Worm (Caenorhabditis elegans) whole organism, L1 larva: ENCODE results near the gene cwp-2.

Experiments used
- C04F5.9 ChIP-seq: sonication (generic microtip); optimal IDR thresholded peaks from 2 replicates; lab custom pipeline; 2016; ENCODE audit warnings: missing genetic modification characterization, missing compliant biosample characterization
- C16A3.4 ChIP-seq: fragments of 150-350 bp; optimal IDR thresholded peaks from 2 replicates; lab custom pipeline; 2014; ENCODE audit warnings: missing biosample characterization, missing genetic modification characterization
- aha-1 ChIP-seq: fragments of 150-350 bp; optimal IDR thresholded peaks from 2 replicates; lab custom pipeline; 2014; ENCODE audit warnings: missing biosample characterization, missing genetic modification characterization
- alr-1 ChIP-seq: fragments of 200-800 bp; sonication (Bioruptor generic); optimal IDR thresholded peaks from 2 replicates; lab custom pipeline; 2018; ENCODE audit warnings: borderline replicate concordance, mild to moderate bottlenecking, missing genetic modification characterization, missing compliant biosample characterization
- blmp-1 ChIP-seq: fragments of 150-350 bp; optimal IDR thresholded peaks from 2 replicates; lab custom pipeline; 2014; ENCODE audit warnings: missing biosample characterization, missing genetic modification characterization
- ceh-8 ChIP-seq: fragments of 200-800 bp; sonication (Bioruptor generic); optimal IDR thresholded peaks from 2 replicates; lab custom pipeline; 2018; ENCODE audit warnings: mild to moderate bottlenecking, missing genetic modification characterization, moderate library complexity, missing compliant biosample characterization
- ceh-82 ChIP-seq, 3 experiments: fragments of 150-350 bp in 1 of 3; sonication (generic microtip) in 2 of 3; optimal IDR thresholded peaks; 2 replicates each; lab custom pipeline; 2014 to 2017; ENCODE audit warnings: missing biosample characterization in 3 of 3, missing genetic modification characterization in 3 of 3
- ces-1 ChIP-seq: fragments of 150-350 bp; optimal IDR thresholded peaks from 2 replicates; lab custom pipeline; 2014; ENCODE audit warnings: missing biosample characterization, missing genetic modification reagents, missing genetic modification characterization
- efl-3 ChIP-seq: fragments of 200-800 bp; sonication (Bioruptor generic); optimal IDR thresholded peaks from 2 replicates; lab custom pipeline; 2018; ENCODE audit warnings: mild to moderate bottlenecking, missing genetic modification characterization, missing compliant biosample characterization
- egl-13 ChIP-seq: sonication (generic microtip); optimal IDR thresholded peaks from 2 replicates; lab custom pipeline; 2016; ENCODE audit warnings: missing genotype, missing genetic modification reagents, missing genetic modification characterization, missing compliant biosample characterization
- elt-2 ChIP-seq: sonication (generic microtip); optimal IDR thresholded peaks from 2 replicates; lab custom pipeline; 2016; ENCODE audit warnings: missing genetic modification characterization, mild to moderate bottlenecking, inconsistent platforms, missing compliant biosample characterization, missing genetic modification reagents
- elt-3 ChIP-seq, 6 experiments: fragments of 150-350 bp in 1 of 6; sonication (generic microtip); optimal IDR thresholded peaks; 2 replicates each; lab custom pipeline; 2017 to 2018; ENCODE audit warnings: missing biosample characterization in 6 of 6, missing genetic modification characterization in 6 of 6, inconsistent platforms in 1 of 6
- ets-5 ChIP-seq: fragments of 200-800 bp; sonication (Bioruptor generic); IDR thresholded peaks from 2 replicates; pipeline ENCODE4 v1.3.6; 2022; ENCODE audit warnings: missing genetic modification characterization, missing compliant biosample characterization
- fkh-4 ChIP-seq: sonication (generic microtip); optimal IDR thresholded peaks from 2 replicates; lab custom pipeline; 2016; ENCODE audit warnings: missing compliant biosample characterization, missing genetic modification characterization, borderline replicate concordance
- fkh-8 ChIP-seq: sonication (generic microtip); optimal IDR thresholded peaks from 2 replicates; lab custom pipeline; 2016; ENCODE audit warnings: mild to moderate bottlenecking, missing genetic modification characterization, missing compliant biosample characterization
- grh-1 ChIP-seq: fragments of 200-800 bp; sonication (Bioruptor generic); IDR thresholded peaks from 2 replicates; pipeline ENCODE4 v1.3.6; 2022; ENCODE audit warnings: missing genetic modification reagents, missing genetic modification characterization, missing compliant biosample characterization
- hlh-17 ChIP-seq: fragments of 200-800 bp; sonication (Bioruptor generic); optimal IDR thresholded peaks from 2 replicates; lab custom pipeline; 2018; ENCODE audit warnings: missing genetic modification characterization, mild to moderate bottlenecking, missing compliant biosample characterization, moderate library complexity, borderline replicate concordance
- hlh-4 ChIP-seq: sonication (generic microtip); optimal IDR thresholded peaks from 2 replicates; lab custom pipeline; 2016; ENCODE audit warnings: mild to moderate bottlenecking, missing genetic modification characterization, missing compliant biosample characterization
- hpl-2 ChIP-seq: fragments of 150-350 bp; optimal IDR thresholded peaks from 2 replicates; lab custom pipeline; 2014; ENCODE audit warnings: missing biosample characterization, missing genetic modification reagents, missing genetic modification characterization
- irx-1 ChIP-seq: sonication (generic microtip); optimal IDR thresholded peaks from 2 replicates; lab custom pipeline; 2016; ENCODE audit warnings: missing genetic modification characterization, missing compliant biosample characterization
- isw-1 ChIP-seq: fragments of 200-800 bp; sonication (Bioruptor generic); IDR thresholded peaks from 2 replicates; pipeline ENCODE4 v1.3.6; 2022; ENCODE audit warnings: missing genetic modification characterization, missing compliant biosample characterization
- lin-15B ChIP-seq: fragments of 150-350 bp; sonication (generic microtip); optimal IDR thresholded peaks from 3 replicates; lab custom pipeline; 2014; ENCODE audit warnings: missing biosample characterization, missing genetic modification characterization
- lin-35 ChIP-seq, 2 experiments: fragments of 150-350 bp; optimal IDR thresholded peaks; 2 replicates each; lab custom pipeline; 2014; ENCODE audit warnings: missing biosample characterization in 2 of 2, missing genetic modification characterization in 2 of 2, missing genetic modification reagents in 2 of 2
- lin-39 ChIP-seq: fragments of 150-350 bp; optimal IDR thresholded peaks from 2 replicates; lab custom pipeline; 2014; ENCODE audit warnings: missing biosample characterization, missing genetic modification reagents, missing genetic modification characterization
- lsy-2 ChIP-seq, 2 experiments: fragments of 150-350 bp; optimal IDR thresholded peaks; 2 replicates each; lab custom pipeline; 2014; ENCODE audit warnings: missing biosample characterization in 2 of 2, missing genetic modification characterization in 2 of 2
- mdl-1 ChIP-seq, 2 experiments: fragments of 150-350 bp; optimal IDR thresholded peaks; 2 replicates each; lab custom pipeline; 2014 to 2017; ENCODE audit warnings: missing biosample characterization in 2 of 2, missing genetic modification characterization in 2 of 2, inconsistent platforms in 1 of 2
- mef-2 ChIP-seq: fragments of 150-350 bp; optimal IDR thresholded peaks from 2 replicates; lab custom pipeline; 2014; ENCODE audit warnings: missing biosample characterization, missing genetic modification characterization
- mep-1 ChIP-seq: fragments of 150-350 bp; optimal IDR thresholded peaks from 2 replicates; lab custom pipeline; 2014; ENCODE audit warnings: missing biosample characterization, missing genetic modification characterization
- nhr-12 ChIP-seq: sonication (generic microtip); optimal IDR thresholded peaks from 2 replicates; lab custom pipeline; 2017; ENCODE audit warnings: missing biosample characterization, missing genetic modification characterization
- nhr-19 ChIP-seq: fragments of 200-800 bp; sonication (Bioruptor generic); conservative IDR thresholded peaks from 2 replicates; pipeline ENCODE4 v1.3.6; 2022; ENCODE audit warnings: missing genetic modification characterization, missing compliant biosample characterization
- nhr-20 ChIP-seq: sonication (generic microtip); optimal IDR thresholded peaks from 2 replicates; lab custom pipeline; 2016; ENCODE audit warnings: mild to moderate bottlenecking, missing genetic modification characterization, missing compliant biosample characterization
- nhr-28 ChIP-seq: fragments of 150-350 bp; optimal IDR thresholded peaks from 2 replicates; lab custom pipeline; 2014; ENCODE audit warnings: missing biosample characterization, missing genetic modification characterization
- nhr-47 ChIP-seq: sonication (generic microtip); optimal IDR thresholded peaks from 2 replicates; lab custom pipeline; 2016; ENCODE audit warnings: mild to moderate bottlenecking, missing genetic modification characterization, moderate library complexity, missing compliant biosample characterization
- nhr-71 ChIP-seq: sonication (generic microtip); optimal IDR thresholded peaks from 2 replicates; lab custom pipeline; 2016; ENCODE audit warnings: mild to moderate bottlenecking, missing genetic modification characterization, moderate library complexity, missing compliant biosample characterization
- nhr-84 ChIP-seq: sonication (generic microtip); optimal IDR thresholded peaks from 2 replicates; lab custom pipeline; 2017; ENCODE audit warnings: missing biosample characterization, missing genetic modification characterization
- nhr-90 ChIP-seq: sonication (generic microtip); optimal IDR thresholded peaks from 2 replicates; lab custom pipeline; 2016; ENCODE audit warnings: mild to moderate bottlenecking, missing genetic modification characterization, missing compliant biosample characterization; ENCODE audit not compliant: poor library complexity
- pag-3 ChIP-seq: sonication (generic microtip); optimal IDR thresholded peaks from 2 replicates; lab custom pipeline; 2017; ENCODE audit warnings: missing genetic modification characterization, mild to moderate bottlenecking, missing compliant biosample characterization, antibody characterized with exemption, borderline replicate concordance; ENCODE audit not compliant: insufficient read depth
- pax-3 ChIP-seq: fragments of 200-800 bp; sonication (Bioruptor generic); optimal IDR thresholded peaks from 2 replicates; lab custom pipeline; 2018; ENCODE audit warnings: mild to moderate bottlenecking, missing genetic modification characterization, moderate library complexity, missing compliant biosample characterization
- rnt-1 ChIP-seq: sonication (generic microtip); optimal IDR thresholded peaks from 2 replicates; lab custom pipeline; 2016; ENCODE audit warnings: mild to moderate bottlenecking, missing genetic modification characterization, moderate library complexity, missing compliant biosample characterization
- snu-23 ChIP-seq: sonication (generic microtip); optimal IDR thresholded peaks from 2 replicates; lab custom pipeline; 2016; ENCODE audit warnings: missing genetic modification characterization, missing compliant biosample characterization
- sup-37 ChIP-seq: fragments of 200-800 bp; sonication (Bioruptor generic); optimal IDR thresholded peaks from 2 replicates; lab custom pipeline; 2018; ENCODE audit warnings: mild to moderate bottlenecking, missing genetic modification characterization, missing compliant biosample characterization
- unc-130 ChIP-seq: fragments of 150-350 bp; optimal IDR thresholded peaks from 2 replicates; lab custom pipeline; 2017; ENCODE audit warnings: missing biosample characterization, missing genetic modification characterization, inconsistent platforms
- unc-98 ChIP-seq: fragments of 200-800 bp; sonication (Bioruptor generic); IDR thresholded peaks from 2 replicates; pipeline ENCODE4 v1.3.6; 2022; ENCODE audit warnings: missing genetic modification characterization, missing compliant biosample characterization
- zag-1 ChIP-seq: fragments of 150-350 bp; optimal IDR thresholded peaks from 2 replicates; lab custom pipeline; 2014; ENCODE audit warnings: missing biosample characterization, missing genetic modification characterization
- zip-4 ChIP-seq: fragments of 200-800 bp; sonication (Bioruptor generic); optimal IDR thresholded peaks from 2 replicates; lab custom pipeline; 2018; ENCODE audit warnings: mild to moderate bottlenecking, missing genetic modification characterization, moderate library complexity, missing compliant biosample characterization
- ztf-4 ChIP-seq: fragments of 150-350 bp; optimal IDR thresholded peaks from 2 replicates; lab custom pipeline; 2014; ENCODE audit warnings: missing biosample characterization, missing genetic modification characterization

The cwp-2 gene

ce11 chrV:4826710-4827380 is 15.6 kb downstream of the cwp-2 start, which contains the start of the genes hsp-6 and C37H5.5 (continued):
- TF ChIP-seq C16A3.4 (tag; lab: Kevin White, UChicago) (peak; percentile 87), nhr-47 (tag; lab: Kevin White, UChicago) (peak; percentile 83), hpl-2 (GFP tag; lab: Kevin White, UChicago) (no peak), mdl-1 (tag; optimal IDR thresholded peaks at IDR 0.05; lab: Kevin White, UChicago) (peak in 1 of 2 experiments; percentile 77), rnt-1 (peak; percentile 84), sup-37 (GFP tag; lab: Kevin White, UChicago) (no peak), grh-1 (GFP tag; lab: Robert Waterston, UW) (peak; percentile 69), zip-4 (peak; percentile 31), blmp-1 (no peak), egl-13 (tag; lab: Kevin White, UChicago) (peak; percentile 53), fkh-4 (tag; lab: Kevin White, UChicago) (no peak), zag-1 (tag; lab: Kevin White, UChicago) (no peak), lin-39 (tag; lab: Kevin White, UChicago) (peak; percentile 20), nhr-20 (tag; lab: Kevin White, UChicago) (peak; percentile 88), hlh-4 (tag; lab: Kevin White, UChicago) (no peak), pag-3 (tag; lab: Kevin White, UChicago) (no peak), ceh-82 (tag; optimal IDR thresholded peaks at IDR 0.05; lab: Kevin White, UChicago) (peak; percentile 36 to 89 (median 51)), lsy-2 (tag; optimal IDR thresholded peaks at IDR 0.05; lab: Kevin White, UChicago) (peak; percentile 87 to 95), elt-2 (tag; lab: Kevin White, UChicago) (peak; percentile 14), nhr-28 (no peak), nhr-71 (tag; lab: Kevin White, UChicago) (peak; percentile 91), alr-1 (no peak), mef-2 (tag; lab: Kevin White, UChicago) (no peak), lin-15B (tag; lab: Kevin White, UChicago) (peak; percentile 78), nhr-19 (GFP tag; lab: Robert Waterston, UW) (peak; percentile 75), elt-3 (tag; optimal IDR thresholded peaks at IDR 0.05; lab: Kevin White, UChicago) (peak in 2 of 6 experiments; percentile 23 to 82), irx-1 (peak; percentile 55), hlh-17 (GFP tag; lab: Kevin White, UChicago) (no peak), ceh-8 (GFP tag; lab: Kevin White, UChicago) (no peak), ces-1 (no peak), mep-1 (tag; lab: Kevin White, UChicago) (peak; percentile 83), lin-35 (GFP tag; optimal IDR thresholded peaks at IDR 0.05; lab: Kevin White, UChicago) (peak; percentile 66 to 84), unc-130 (tag; lab: Kevin White, UChicago) (peak; percentile 75), unc-98 (GFP tag; lab: Robert Waterston, UW) (no peak), fkh-8 (tag; lab: Kevin White, UChicago) (peak; percentile 78), ztf-4 (tag; lab: Kevin White, UChicago) (peak; percentile 56), aha-1 (tag; lab: Kevin White, UChicago) (no peak), nhr-12 (tag; lab: Kevin White, UChicago) (no peak), efl-3 (no peak), isw-1 (GFP tag; lab: Robert Waterston, UW) (peak; percentile 84), snu-23 (GFP tag; lab: Kevin White, UChicago) (peak; percentile 92), C04F5.9 (tag; lab: Kevin White, UChicago) (no peak), ets-5 (GFP tag; lab: Robert Waterston, UW) (no peak), nhr-90 (tag; lab: Kevin White, UChicago) (peak; percentile 79), pax-3 (tag; lab: Kevin White, UChicago) (peak; percentile 56), nhr-84 (no peak)
